Fruit fly (Drosophila melanogaster) whole organism, embryonic: ENCODE results near the gene CG32036.

Experiments
- Antp ChIP-seq: fragments of 200-800 bp; sonication (Bioruptor generic); optimal IDR thresholded peaks from 3 replicates; lab custom pipeline; 2016; ENCODE audit warnings: missing biosample characterization, missing genetic modification characterization
- Atf6 ChIP-seq: fragments of 200-800 bp; sonication (Bioruptor generic); IDR thresholded peaks from 2 replicates; pipeline ENCODE4 v1.3.6; 2022; ENCODE audit warnings: missing biosample characterization, missing genetic modification characterization
- Bgb ChIP-seq: fragments of 200-800 bp; sonication (Bioruptor generic); IDR thresholded peaks from 2 replicates; pipeline ENCODE4 v1.3.6; 2022; ENCODE audit warnings: missing biosample characterization, missing genetic modification characterization; ENCODE audit not compliant: partially characterized antibody
- CG10147 ChIP-seq: fragments of 200-800 bp; sonication (Bioruptor generic); optimal IDR thresholded peaks from 2 replicates; lab custom pipeline; 2019; ENCODE audit warnings: missing biosample characterization, mild to moderate bottlenecking, missing genetic modification characterization, moderate library complexity
- CG10274 ChIP-seq: fragments of 200-800 bp; sonication (Bioruptor generic); optimal IDR thresholded peaks from 3 replicates; lab custom pipeline; 2017; ENCODE audit warnings: missing biosample characterization, mild to moderate bottlenecking, missing genetic modification characterization
- CG11398 ChIP-seq: fragments of 200-800 bp; sonication (Bioruptor generic); optimal IDR thresholded peaks from 2 replicates; lab custom pipeline; 2016; ENCODE audit warnings: missing biosample characterization, missing genetic modification characterization
- CG11504 ChIP-seq: fragments of 200-800 bp; sonication (Bioruptor generic); optimal IDR thresholded peaks from 3 replicates; lab custom pipeline; 2019; ENCODE audit warnings: missing biosample characterization, mild to moderate bottlenecking, missing genetic modification characterization, moderate library complexity
- CG11723 ChIP-seq: fragments of 200-800 bp; sonication (Bioruptor generic); optimal IDR thresholded peaks from 2 replicates; lab custom pipeline; 2017; ENCODE audit warnings: missing biosample characterization, mild to moderate bottlenecking, missing genetic modification characterization
- CG12744 ChIP-seq: fragments of 200-800 bp; sonication (Bioruptor generic); optimal IDR thresholded peaks from 2 replicates; lab custom pipeline; 2016; ENCODE audit warnings: missing biosample characterization, missing genetic modification characterization
- CG13775 ChIP-seq: fragments of 200-800 bp; sonication (Bioruptor generic); optimal IDR thresholded peaks from 3 replicates; lab custom pipeline; 2017; ENCODE audit warnings: missing biosample characterization, mild to moderate bottlenecking, missing genetic modification characterization
- CG17186 ChIP-seq: fragments of 200-800 bp; sonication (Bioruptor generic); optimal IDR thresholded peaks from 3 replicates; lab custom pipeline; 2017; ENCODE audit warnings: missing biosample characterization, missing genetic modification reagents, missing genetic modification characterization
- CG17568 ChIP-seq: fragments of 200-800 bp; sonication (Bioruptor generic); optimal IDR thresholded peaks from 2 replicates; lab custom pipeline; 2018; ENCODE audit warnings: missing biosample characterization, mild to moderate bottlenecking, missing genetic modification characterization, moderate library complexity
- CG2875 ChIP-seq: fragments of 200-800 bp; sonication (Bioruptor generic); optimal IDR thresholded peaks from 2 replicates; lab custom pipeline; 2017; ENCODE audit warnings: missing biosample characterization, mild to moderate bottlenecking, missing genetic modification characterization, missing genetic modification reagents
- CG31388 ChIP-seq: fragments of 200-800 bp; sonication (Bioruptor generic); optimal IDR thresholded peaks from 2 replicates; lab custom pipeline; 2016; ENCODE audit warnings: missing biosample characterization, missing genetic modification characterization
- CG34422 ChIP-seq: fragments of 200-800 bp; sonication (Bioruptor generic); IDR thresholded peaks from 3 replicates; pipeline ENCODE4 v1.3.6; 2022; ENCODE audit warnings: missing biosample characterization, missing genetic modification characterization
- CG4328 ChIP-seq: fragments of 200-800 bp; sonication (Bioruptor generic); optimal IDR thresholded peaks from 3 replicates; lab custom pipeline; 2017; ENCODE audit warnings: missing biosample characterization, missing genetic modification reagents, missing genetic modification characterization
- CG4360 ChIP-seq: fragments of 200-800 bp; sonication (Bioruptor generic); IDR thresholded peaks from 2 replicates; pipeline ENCODE4 v1.3.6; 2022; ENCODE audit warnings: missing biosample characterization, missing genetic modification characterization
- CG4404 ChIP-seq: fragments of 200-800 bp; sonication (Bioruptor generic); IDR thresholded peaks from 2 replicates; pipeline ENCODE4 v1.3.6; 2022; ENCODE audit warnings: missing biosample characterization, missing genetic modification characterization
- CG7271 ChIP-seq: fragments of 200-800 bp; sonication (Bioruptor generic); optimal IDR thresholded peaks from 2 replicates; lab custom pipeline; 2018; ENCODE audit warnings: missing biosample characterization, mild to moderate bottlenecking, missing genetic modification characterization, moderate library complexity
- CG7839 ChIP-seq: fragments of 200-800 bp; sonication (Bioruptor generic); optimal IDR thresholded peaks from 3 replicates; lab custom pipeline; 2018; ENCODE audit warnings: missing biosample characterization, mild to moderate bottlenecking, missing genetic modification characterization, moderate library complexity
- CG8478 ChIP-seq: fragments of >200 bp; optimal IDR thresholded peaks from 2 replicates; lab custom pipeline; 2018
- CG9215 ChIP-seq: fragments of 200-800 bp; sonication (Bioruptor generic); IDR thresholded peaks from 2 replicates; pipeline ENCODE4 v1.3.6; 2022; ENCODE audit warnings: missing biosample characterization, missing genetic modification characterization
- CG9817 ChIP-seq: fragments of 200-800 bp; sonication (Bioruptor generic); optimal IDR thresholded peaks from 2 replicates; lab custom pipeline; 2018; ENCODE audit warnings: missing biosample characterization, mild to moderate bottlenecking, missing genetic modification characterization, moderate library complexity
- Dbx ChIP-seq: fragments of 200-800 bp; sonication (Bioruptor generic); IDR thresholded peaks from 3 replicates; pipeline ENCODE4 v1.3.6; 2022; ENCODE audit warnings: missing biosample characterization, missing genetic modification characterization
- Dfd ChIP-seq, 2 experiments: fragments of >200 bp; optimal IDR thresholded peaks; 2 replicates each; lab custom pipeline; 2017; ENCODE audit warnings: missing biosample characterization in 2 of 2, missing genetic modification characterization in 2 of 2
- Dip2 ChIP-seq: fragments of 200-800 bp; sonication (Bioruptor generic); IDR thresholded peaks from 2 replicates; pipeline ENCODE4 v1.3.6; 2022; ENCODE audit warnings: missing biosample characterization, missing genetic modification characterization
- Ets65A ChIP-seq: fragments of 200-800 bp; sonication (Bioruptor generic); peaks from one replicate; lab custom pipeline; 2016; ENCODE audit warnings: missing biosample characterization, missing genetic modification characterization
- Gsc ChIP-seq: fragments of 200-800 bp; sonication (Bioruptor generic); IDR thresholded peaks from 2 replicates; pipeline ENCODE4 v1.3.6; 2022; ENCODE audit warnings: missing biosample characterization, missing genetic modification characterization
- Med ChIP-seq: fragments of 200-800 bp; sonication (Bioruptor generic); peaks from one replicate; lab custom pipeline; 2016; ENCODE audit warnings: missing biosample characterization, missing genetic modification characterization, mild to moderate bottlenecking, inconsistent platforms, moderate library complexity
- Oli ChIP-seq: fragments of 200-800 bp; sonication (Bioruptor generic); optimal IDR thresholded peaks from 2 replicates; lab custom pipeline; 2018; ENCODE audit warnings: missing biosample characterization, mild to moderate bottlenecking, missing genetic modification characterization, moderate library complexity
- Optix ChIP-seq: fragments of 200-800 bp; sonication (Bioruptor generic); IDR thresholded peaks from 3 replicates; pipeline ENCODE4 v1.3.6; 2022; ENCODE audit warnings: missing biosample characterization, missing genetic modification characterization
- ab ChIP-seq: fragments of 200-800 bp; sonication (Bioruptor generic); optimal IDR thresholded peaks from 2 replicates; lab custom pipeline; 2016; ENCODE audit warnings: missing biosample characterization, missing genetic modification characterization
- aop ChIP-seq: fragments of 200-800 bp; sonication (Bioruptor generic); IDR thresholded peaks from 2 replicates; pipeline ENCODE4 v1.3.6; 2022; ENCODE audit warnings: missing biosample characterization, missing genetic modification characterization
- ase ChIP-seq: fragments of 200-800 bp; sonication (Bioruptor generic); IDR thresholded peaks from 3 replicates; pipeline ENCODE4 v1.3.6; 2022; ENCODE audit warnings: missing biosample characterization, missing genetic modification characterization
- az2 ChIP-seq: fragments of 200-800 bp; sonication (Bioruptor generic); optimal IDR thresholded peaks from 3 replicates; lab custom pipeline; 2016; ENCODE audit warnings: missing biosample characterization, missing genetic modification characterization
- br ChIP-seq: fragments of >200 bp; optimal IDR thresholded peaks from 2 replicates; lab custom pipeline; 2017
- corto ChIP-seq: fragments of 200-800 bp; sonication (Bioruptor generic); optimal IDR thresholded peaks from 2 replicates; lab custom pipeline; 2016; ENCODE audit warnings: missing biosample characterization, mild to moderate bottlenecking, missing genetic modification characterization, moderate library complexity
- da ChIP-seq: fragments of 200-800 bp; sonication (Bioruptor generic); optimal IDR thresholded peaks from 2 replicates; lab custom pipeline; 2016; ENCODE audit warnings: missing biosample characterization, missing genetic modification characterization
- ken ChIP-seq: fragments of 200-800 bp; sonication (Bioruptor generic); IDR thresholded peaks from 3 replicates; pipeline ENCODE4 v1.3.6; 2022; ENCODE audit warnings: missing biosample characterization, missing genetic modification characterization
- nerfin-2 ChIP-seq: fragments of 200-800 bp; sonication (Bioruptor generic); IDR thresholded peaks from 2 replicates; pipeline ENCODE4 v1.3.6; 2022; ENCODE audit warnings: missing biosample characterization, missing genetic modification characterization; ENCODE audit not compliant: partially characterized antibody
- nmo ChIP-seq: fragments of 200-800 bp; sonication (Bioruptor generic); optimal IDR thresholded peaks from 2 replicates; lab custom pipeline; 2018; ENCODE audit warnings: missing biosample characterization, mild to moderate bottlenecking, missing genetic modification characterization, moderate library complexity
- pfk ChIP-seq: fragments of 200-800 bp; sonication (Bioruptor generic); optimal IDR thresholded peaks from 2 replicates; lab custom pipeline; 2018; ENCODE audit warnings: missing biosample characterization, mild to moderate bottlenecking, missing genetic modification characterization, moderate library complexity
- phol ChIP-seq: fragments of 200-800 bp; sonication (Bioruptor generic); optimal IDR thresholded peaks from 3 replicates; lab custom pipeline; 2018; ENCODE audit warnings: missing biosample characterization, mild to moderate bottlenecking, missing genetic modification characterization, moderate library complexity
- prd ChIP-seq, 3 experiments: fragments of >200 bp in 2 of 3; fragments of 200-800 bp in 1 of 3; sonication (Bioruptor generic) in 1 of 3; optimal IDR thresholded peaks in 2 of 3; IDR thresholded peaks in 1 of 3; 2 replicates in 2 of 3; 3 replicates in 1 of 3; pipeline versions ENCODE4 v1.3.6 to Lab custom; 2017 to 2022; ENCODE audit warnings: missing biosample characterization in 1 of 3, missing genetic modification characterization in 1 of 3
- repo ChIP-seq: fragments of 200-800 bp; sonication (Bioruptor generic); optimal IDR thresholded peaks from 2 replicates; lab custom pipeline; 2016; ENCODE audit warnings: missing biosample characterization, missing genetic modification characterization
- slou ChIP-seq: fragments of 200-800 bp; sonication (Bioruptor generic); optimal IDR thresholded peaks from 3 replicates; lab custom pipeline; 2016; ENCODE audit warnings: missing biosample characterization, missing genetic modification characterization
- stc ChIP-seq: fragments of 200-800 bp; sonication (Bioruptor generic); IDR thresholded peaks from 2 replicates; pipeline ENCODE4 v1.3.6; 2022; ENCODE audit warnings: missing biosample characterization, missing genetic modification characterization
- toy ChIP-seq: fragments of 200-800 bp; sonication (Bioruptor generic); IDR thresholded peaks from 2 replicates; pipeline ENCODE4 v1.3.6; 2022; ENCODE audit warnings: missing biosample characterization, missing genetic modification characterization
- vnd ChIP-seq: fragments of 200-800 bp; sonication (Bioruptor generic); IDR thresholded peaks from 3 replicates; pipeline ENCODE4 v1.3.6; 2022; ENCODE audit warnings: missing biosample characterization, missing genetic modification characterization; ENCODE audit not compliant: partially characterized antibody
- zf30C ChIP-seq: fragments of 200-800 bp; sonication (Bioruptor generic); optimal IDR thresholded peaks from 3 replicates; lab custom pipeline; 2018; ENCODE audit warnings: missing biosample characterization, mild to moderate bottlenecking, missing genetic modification characterization

CG32036 gene

dm6 chr3L:9476829-9477228, 12.2 kb downstream of the CG32036 start, which contains the start of the genes Uch-L5 and Jarid2 (continued):
- TF ChIP-seq CG12744 (GFP tag; lab: Kevin White, UChicago): peak; percentile 11
- peak; percentile 45 for TF ChIP-seq Bgb
- peak; percentile 78 for TF ChIP-seq Antp (GFP tag; lab: Kevin White, UChicago)
- TF ChIP-seq Optix (GFP tag; lab: Robert Waterston, UW): 0 out of 3 replicates have a peak, but pooled peaks have one; percentile 37
- TF ChIP-seq CG10147 (GFP tag; lab: Kevin White, UChicago): no peak
- peak; percentile 83; the same call in 2 of the 3 replicates for TF ChIP-seq CG34422 (GFP tag; lab: Robert Waterston, UW)
- no peak for TF ChIP-seq CG11723 (GFP tag; lab: Kevin White, UChicago)
- no peak for TF ChIP-seq Dip2
- TF ChIP-seq Ets65A: peak; percentile 95
- peak; percentile 48 for TF ChIP-seq CG7271 (tag; lab: Kevin White, UChicago)
- TF ChIP-seq Oli (tag; lab: Kevin White, UChicago): no peak
- TF ChIP-seq CG4404 (GFP tag; lab: Robert Waterston, UW): no peak
- no peak for TF ChIP-seq nerfin-2 (GFP tag; lab: Robert Waterston, UW)
- TF ChIP-seq CG8478 (lab: Kevin White, UChicago): no peak
- peak; percentile 21 for TF ChIP-seq CG9817 (tag; lab: Kevin White, UChicago)
- 0 out of 3 replicates have a peak, but pooled peaks have one; percentile 11 for TF ChIP-seq ase (GFP tag; lab: Robert Waterston, UW)
- TF ChIP-seq vnd (GFP tag; lab: Robert Waterston, UW): no peak
- TF ChIP-seq CG9215: no peak
- no peak for TF ChIP-seq br
- TF ChIP-seq CG17568 (GFP tag; lab: Kevin White, UChicago): no peak
- no peak for TF ChIP-seq Atf6
- no peak for TF ChIP-seq slou (GFP tag; lab: Kevin White, UChicago)
- TF ChIP-seq ab (GFP tag; lab: Kevin White, UChicago): no peak
- TF ChIP-seq toy (GFP tag; lab: Robert Waterston, UW): no peak
- TF ChIP-seq Gsc: no peak

dm6 chr3L:9471151-9471903, 17.7 kb downstream of the CG32036 start:
- TF ChIP-seq zf30C (GFP tag; lab: Kevin White, UChicago) (no peak), prd (optimal IDR thresholded peaks at IDR 0.05; lab: Kevin White, UChicago) (no peak), prd (GFP tag; IDR thresholded peaks at IDR 0.05; lab: Robert Waterston, UW) (no peak), da (no peak), corto (GFP tag; lab: Kevin White, UChicago) (no peak), Dbx (GFP tag; lab: Robert Waterston, UW) (no peak), Ets65A (peak; percentile 93), CG31388 (no peak), repo (GFP tag; lab: Kevin White, UChicago) (no peak), CG13775 (GFP tag; lab: Kevin White, UChicago) (peak; percentile 83), stc (GFP tag; lab: Robert Waterston, UW) (no peak), CG4328 (no peak), CG11398 (GFP tag; lab: Kevin White, UChicago) (no peak), CG2875 (GFP tag; lab: Kevin White, UChicago) (no peak), phol (tag; lab: Kevin White, UChicago) (no peak), CG4360 (GFP tag; lab: Robert Waterston, UW) (peak; percentile 25; the same call in 1 of the 2 replicates), ab (GFP tag; lab: Kevin White, UChicago) (no peak), ken (GFP tag; lab: Robert Waterston, UW) (no peak), CG8478 (lab: Kevin White, UChicago) (peak; percentile 66), pfk (GFP tag; lab: Kevin White, UChicago) (no peak), az2 (GFP tag; lab: Kevin White, UChicago) (no peak), CG7839 (no peak), nmo (GFP tag; lab: Kevin White, UChicago) (no peak), Med (peak; percentile 53), aop (GFP tag; lab: Robert Waterston, UW) (no peak), CG17186 (GFP tag; lab: Kevin White, UChicago) (no peak), CG11504 (tag; lab: Kevin White, UChicago) (no peak), CG10274 (no peak), Dfd (GFP tag; optimal IDR thresholded peaks at IDR 0.05; lab: Kevin White, UChicago) (peak in 1 of 2 experiments; percentile 90)
